Worm (Caenorhabditis elegans) whole organism, early embryonic: ENCODE results near the gene math-33.

Experiments used
- B0310.2 ChIP-seq: sonication (generic microtip); optimal IDR thresholded peaks from 2 replicates; lab custom pipeline; 2016; ENCODE audit warnings: mild to moderate bottlenecking, missing genetic modification characterization, missing compliant biosample characterization
- F13C5.2 ChIP-seq: sonication (generic microtip); optimal IDR thresholded peaks from 2 replicates; lab custom pipeline; 2017; ENCODE audit warnings: mild to moderate bottlenecking, missing genetic modification characterization, inconsistent platforms, missing compliant biosample characterization
- aly-1 ChIP-seq: sonication (generic microtip); optimal IDR thresholded peaks from 2 replicates; lab custom pipeline; 2016; ENCODE audit warnings: missing genetic modification characterization, missing compliant biosample characterization
- ama-1 ChIP-seq: fragments of 150-350 bp; optimal IDR thresholded peaks from 2 replicates; lab custom pipeline; 2014
- ceh-13 ChIP-seq: fragments of 200-800 bp; sonication (Bioruptor generic); optimal IDR thresholded peaks from 2 replicates; lab custom pipeline; 2018; ENCODE audit warnings: mild to moderate bottlenecking, missing genetic modification characterization, missing compliant biosample characterization
- ceh-36 ChIP-seq: sonication (generic microtip); optimal IDR thresholded peaks from 2 replicates; lab custom pipeline; 2016; ENCODE audit warnings: missing genetic modification characterization, inconsistent platforms, missing compliant biosample characterization
- ets-7 ChIP-seq: sonication (generic microtip); optimal IDR thresholded peaks from 2 replicates; lab custom pipeline; 2016; ENCODE audit warnings: missing genotype, missing genetic modification characterization, missing compliant biosample characterization
- flt-1 ChIP-seq: fragments of 200-800 bp; sonication (Bioruptor generic); IDR thresholded peaks from 2 replicates; pipeline ENCODE4 v1.3.6; 2022; ENCODE audit warnings: missing genetic modification characterization, missing compliant biosample characterization
- hmbx-1 ChIP-seq: sonication (generic microtip); optimal IDR thresholded peaks from 2 replicates; lab custom pipeline; 2016; ENCODE audit warnings: mild to moderate bottlenecking, missing genetic modification characterization, missing compliant biosample characterization
- hmg-4 ChIP-seq: fragments of 200-800 bp; sonication (Bioruptor generic); optimal IDR thresholded peaks from 2 replicates; lab custom pipeline; 2018; ENCODE audit warnings: mild to moderate bottlenecking, missing genetic modification characterization, missing compliant biosample characterization
- hnd-1 ChIP-seq: sonication (generic microtip); optimal IDR thresholded peaks from 2 replicates; lab custom pipeline; 2016; ENCODE audit warnings: missing genetic modification characterization, missing compliant biosample characterization
- pes-1 ChIP-seq: fragments of 200-800 bp; sonication (Bioruptor generic); IDR thresholded peaks from 2 replicates; pipeline ENCODE4 v1.3.6; 2022; ENCODE audit warnings: missing genetic modification reagents, missing genetic modification characterization, missing compliant biosample characterization
- scrt-1 ChIP-seq: fragments of 200-800 bp; sonication (Bioruptor generic); IDR thresholded peaks from 2 replicates; pipeline ENCODE4 v1.3.6; 2022; ENCODE audit warnings: missing genetic modification characterization, missing compliant biosample characterization
- sea-1 ChIP-seq: fragments of 200-800 bp; sonication (Bioruptor generic); conservative IDR thresholded peaks from 2 replicates; pipeline ENCODE4 v1.3.6; 2022; ENCODE audit warnings: missing genetic modification characterization, missing compliant biosample characterization
- tbx-11 ChIP-seq: fragments of 200-800 bp; sonication (Bioruptor generic); IDR thresholded peaks from 2 replicates; pipeline ENCODE4 v1.3.6; 2022; ENCODE audit warnings: missing genetic modification characterization, missing compliant biosample characterization
- tbx-37 ChIP-seq: fragments of 200-800 bp; sonication (Bioruptor generic); conservative IDR thresholded peaks from 2 replicates; pipeline ENCODE4 v1.3.6; 2022; ENCODE audit warnings: missing genetic modification reagents, missing genetic modification characterization, missing compliant biosample characterization
- tra-4 ChIP-seq: sonication (generic microtip); optimal IDR thresholded peaks from 2 replicates; lab custom pipeline; 2017; ENCODE audit warnings: missing genetic modification characterization, missing compliant biosample characterization

The math-33 gene

ce11 chrV:11123817-11124337 lies 10.2 kb downstream of the math-33 start, which contains the start of the genes atp-5 and lmtr-3:
atp-5 (minus strand) TSS chrV:11123867.
lmtr-3 (plus strand) TSS chrV:11124186.
- TF ChIP-seq aly-1 (tag; lab: Kevin White, UChicago) (no peak), hnd-1 (tag; lab: Kevin White, UChicago) (no peak), hmbx-1 (no peak), ceh-13 (GFP tag; lab: Kevin White, UChicago) (no peak), F13C5.2 (tag; lab: Kevin White, UChicago) (peak; percentile 36), tra-4 (tag; lab: Kevin White, UChicago) (no peak), hmg-4 (GFP tag; lab: Kevin White, UChicago) (peak; percentile 38), tbx-37 (GFP tag; lab: Robert Waterston, UW) (peak; percentile 76; the same call in 1 of the 2 replicates), ets-7 (tag; lab: Kevin White, UChicago) (no peak), tbx-11 (GFP tag; lab: Robert Waterston, UW) (0 out of 2 replicates have a peak, but pooled peaks have one; percentile 36)

ce11 chrV:11124922-11125321 lies 11.2 kb downstream of the math-33 start, which contains the start of gene C06H2.2:
C06H2.2 (plus strand) TSS chrV:11125222.
- no peak for TF ChIP-seq B0310.2 (tag; lab: Kevin White, UChicago)
- no peak for TF ChIP-seq tra-4 (tag; lab: Kevin White, UChicago)
- TF ChIP-seq tbx-11 (GFP tag; lab: Robert Waterston, UW): no peak
- no peak for TF ChIP-seq tbx-37 (GFP tag; lab: Robert Waterston, UW)
- TF ChIP-seq sea-1 (GFP tag; lab: Robert Waterston, UW): no peak
- no peak for TF ChIP-seq ceh-36 (tag; lab: Kevin White, UChicago)
- TF ChIP-seq F13C5.2 (tag; lab: Kevin White, UChicago): no peak

- no peak for TF ChIP-seq scrt-1 (GFP tag; lab: Robert Waterston, UW)
- TF ChIP-seq sea-1 (GFP tag; lab: Robert Waterston, UW): no peak
- TF ChIP-seq flt-1 (GFP tag; lab: Robert Waterston, UW): no peak
- TF ChIP-seq hmbx-1: no peak
- TF ChIP-seq tra-4 (tag; lab: Kevin White, UChicago): no peak
- no peak for TF ChIP-seq hmg-4 (GFP tag; lab: Kevin White, UChicago)
- no peak for TF ChIP-seq ceh-13 (GFP tag; lab: Kevin White, UChicago)
- no peak for TF ChIP-seq hnd-1 (tag; lab: Kevin White, UChicago)
- no peak for TF ChIP-seq B0310.2 (tag; lab: Kevin White, UChicago)
- no peak for TF ChIP-seq tbx-37 (GFP tag; lab: Robert Waterston, UW)
- no peak for TF ChIP-seq tbx-11 (GFP tag; lab: Robert Waterston, UW)
- TF ChIP-seq ceh-36 (tag; lab: Kevin White, UChicago): no peak
- no peak for TF ChIP-seq F13C5.2 (tag; lab: Kevin White, UChicago)
- no peak for TF ChIP-seq pes-1 (GFP tag; lab: Robert Waterston, UW)
- TF ChIP-seq ets-7 (tag; lab: Kevin White, UChicago): no peak
- no peak for TF ChIP-seq aly-1 (tag; lab: Kevin White, UChicago)
- TF ChIP-seq ama-1 (lab: Kevin White, UChicago): no peak
These were observed 13.5 kb downstream of the math-33 start, which contains the start of gene jmjd-5 for ce11 chrV:11127197-11127596. jmjd-5 (plus strand) TSS chrV:11127497.

- TF ChIP-seq ceh-13 (GFP tag; lab: Kevin White, UChicago) (no peak), ama-1 (lab: Kevin White, UChicago) (no peak), hmg-4 (GFP tag; lab: Kevin White, UChicago) (no peak), F13C5.2 (tag; lab: Kevin White, UChicago) (no peak), ceh-36 (tag; lab: Kevin White, UChicago) (no peak), B0310.2 (tag; lab: Kevin White, UChicago) (no peak), tbx-37 (GFP tag; lab: Robert Waterston, UW) (no peak), hnd-1 (tag; lab: Kevin White, UChicago) (no peak), flt-1 (GFP tag; lab: Robert Waterston, UW) (no peak), pes-1 (GFP tag; lab: Robert Waterston, UW) (no peak), tbx-11 (GFP tag; lab: Robert Waterston, UW) (no peak), sea-1 (GFP tag; lab: Robert Waterston, UW) (no peak), hmbx-1 (no peak), aly-1 (tag; lab: Kevin White, UChicago) (no peak), ets-7 (tag; lab: Kevin White, UChicago) (no peak), scrt-1 (GFP tag; lab: Robert Waterston, UW) (no peak), tra-4 (tag; lab: Kevin White, UChicago) (no peak)
These were observed 18.1 kb downstream of the math-33 start for ce11 chrV:11131801-11132200.

ce11 chrV:11133516-11133915 lies 19.8 kb downstream of the math-33 start:
- TF ChIP-seq B0310.2 (tag; lab: Kevin White, UChicago) (no peak), sea-1 (GFP tag; lab: Robert Waterston, UW) (no peak)

ce11 chrV:11134296-11134695 lies 20.6 kb downstream of the math-33 start, which contains the start of gene glb-3:
glb-3 (plus strand) TSS chrV:11134596.
- no peak for TF ChIP-seq sea-1 (GFP tag; lab: Robert Waterston, UW)
- TF ChIP-seq scrt-1 (GFP tag; lab: Robert Waterston, UW): no peak
- TF ChIP-seq F13C5.2 (tag; lab: Kevin White, UChicago): no peak
- no peak for TF ChIP-seq ets-7 (tag; lab: Kevin White, UChicago)
- TF ChIP-seq aly-1 (tag; lab: Kevin White, UChicago): no peak
- TF ChIP-seq hnd-1 (tag; lab: Kevin White, UChicago): no peak
- TF ChIP-seq tbx-37 (GFP tag; lab: Robert Waterston, UW): no peak
- no peak for TF ChIP-seq tra-4 (tag; lab: Kevin White, UChicago)
- TF ChIP-seq ama-1 (lab: Kevin White, UChicago): no peak
- TF ChIP-seq hmbx-1: no peak
- no peak for TF ChIP-seq B0310.2 (tag; lab: Kevin White, UChicago)
- TF ChIP-seq hmg-4 (GFP tag; lab: Kevin White, UChicago): no peak
- TF ChIP-seq ceh-36 (tag; lab: Kevin White, UChicago): no peak
- no peak for TF ChIP-seq tbx-11 (GFP tag; lab: Robert Waterston, UW)
